Worm (Caenorhabditis elegans) whole organism, L3 larva: Measurements from ENCODE around the gene F09C12.2.

Source experiments
- R02D3.7 ChIP-seq: fragments of 150-350 bp; optimal IDR thresholded peaks from 2 replicates; lab custom pipeline; 2014; ENCODE audit warnings: missing biosample characterization, missing genetic modification characterization
- ZK546.5 ChIP-seq: sonication (generic microtip); optimal IDR thresholded peaks from 2 replicates; lab custom pipeline; 2017; ENCODE audit warnings: missing biosample characterization, missing genetic modification characterization
- aly-2 ChIP-seq: fragments of 150-350 bp; optimal IDR thresholded peaks from 2 replicates; lab custom pipeline; 2014; ENCODE audit warnings: missing biosample characterization, missing genetic modification characterization
- ama-1 ChIP-seq: fragments of 150-350 bp; optimal IDR thresholded peaks from 2 replicates; lab custom pipeline; 2018
- ceh-16 ChIP-seq: sonication (generic microtip); optimal IDR thresholded peaks from 2 replicates; lab custom pipeline; 2017; ENCODE audit warnings: missing biosample characterization, missing genetic modification characterization
- ceh-28 ChIP-seq: fragments of 150-350 bp; optimal IDR thresholded peaks from 2 replicates; lab custom pipeline; 2014; ENCODE audit warnings: missing biosample characterization, missing genetic modification reagents, missing genetic modification characterization
- ceh-82 ChIP-seq: fragments of 150-350 bp; optimal IDR thresholded peaks from 2 replicates; lab custom pipeline; 2014; ENCODE audit warnings: missing biosample characterization, missing genetic modification characterization
- ceh-9 ChIP-seq: sonication (generic microtip); optimal IDR thresholded peaks from 2 replicates; lab custom pipeline; 2018; ENCODE audit warnings: missing biosample characterization, missing genetic modification characterization
- daf-12 ChIP-seq: fragments of 150-350 bp; optimal IDR thresholded peaks from 2 replicates; lab custom pipeline; 2014; ENCODE audit warnings: missing biosample characterization, missing genetic modification reagents, missing genetic modification characterization
- egl-27 ChIP-seq: sonication (generic microtip); optimal IDR thresholded peaks from 4 replicates; lab custom pipeline; 2017; ENCODE audit warnings: missing biosample characterization, missing genetic modification reagents, missing genetic modification characterization
- egl-5 ChIP-seq: fragments of 150-350 bp; optimal IDR thresholded peaks from 2 replicates; lab custom pipeline; 2017; ENCODE audit warnings: missing biosample characterization, missing genetic modification reagents, missing genetic modification characterization, inconsistent platforms
- elt-1 ChIP-seq: fragments of 150-350 bp; optimal IDR thresholded peaks from 2 replicates; lab custom pipeline; 2014; ENCODE audit warnings: missing biosample characterization, missing genetic modification characterization
- elt-2 ChIP-seq: sonication (generic microtip); optimal IDR thresholded peaks from 2 replicates; lab custom pipeline; 2016; ENCODE audit warnings: missing genetic modification reagents, mild to moderate bottlenecking, missing genetic modification characterization, missing compliant biosample characterization
- elt-3 ChIP-seq, 3 experiments: fragments of 150-350 bp in 1 of 3; sonication (generic microtip) in 2 of 3; optimal IDR thresholded peaks; 2 replicates in 2 of 3; 4 replicates in 1 of 3; lab custom pipeline; 2014 to 2017; ENCODE audit warnings: missing biosample characterization in 3 of 3, missing genetic modification characterization in 3 of 3
- eor-1 ChIP-seq, 2 experiments: fragments of 150-350 bp; optimal IDR thresholded peaks; 2 replicates each; lab custom pipeline; 2014 to 2018; ENCODE audit warnings: missing biosample characterization in 2 of 2, missing genetic modification characterization in 2 of 2
- fkh-10 ChIP-seq: sonication (generic microtip); optimal IDR thresholded peaks from 2 replicates; lab custom pipeline; 2017; ENCODE audit warnings: missing biosample characterization, missing genetic modification reagents, missing genetic modification characterization
- fkh-2 ChIP-seq: fragments of 150-350 bp; optimal IDR thresholded peaks from 2 replicates; lab custom pipeline; 2014; ENCODE audit warnings: missing biosample characterization, missing genetic modification reagents, missing genetic modification characterization
- fos-1 ChIP-seq: fragments of 150-350 bp; optimal IDR thresholded peaks from 2 replicates; lab custom pipeline; 2014; ENCODE audit warnings: missing biosample characterization, missing genetic modification characterization
- hmg-11 ChIP-seq: sonication (generic microtip); optimal IDR thresholded peaks from 2 replicates; lab custom pipeline; 2016; ENCODE audit warnings: missing genetic modification characterization, missing compliant biosample characterization
- lin-15B ChIP-seq: fragments of 150-350 bp; optimal IDR thresholded peaks from 2 replicates; lab custom pipeline; 2014; ENCODE audit warnings: missing biosample characterization, missing genetic modification characterization
- lin-39 ChIP-seq: fragments of 150-350 bp; optimal IDR thresholded peaks from 2 replicates; lab custom pipeline; 2018; ENCODE audit warnings: missing biosample characterization, missing genetic modification reagents, missing genetic modification characterization
- mdl-1 ChIP-seq: fragments of 150-350 bp; optimal IDR thresholded peaks from 2 replicates; lab custom pipeline; 2014; ENCODE audit warnings: missing biosample characterization, missing genetic modification characterization
- mml-1 ChIP-seq: fragments of 150-350 bp; sonication (generic microtip); optimal IDR thresholded peaks from 3 replicates; lab custom pipeline; 2014; ENCODE audit warnings: missing biosample characterization, missing genetic modification characterization
- nfya-1 ChIP-seq: sonication (generic microtip); optimal IDR thresholded peaks from 2 replicates; lab custom pipeline; 2017; ENCODE audit warnings: missing genetic modification characterization, mild to moderate bottlenecking, missing compliant biosample characterization, antibody characterized with exemption, moderate library complexity; ENCODE audit not compliant: insufficient read depth
- nhr-11 ChIP-seq: fragments of 150-350 bp; optimal IDR thresholded peaks from 2 replicates; lab custom pipeline; 2014; ENCODE audit warnings: missing biosample characterization, missing genetic modification characterization
- nhr-12 ChIP-seq: fragments of 150-350 bp; optimal IDR thresholded peaks from 2 replicates; lab custom pipeline; 2014; ENCODE audit warnings: missing biosample characterization, missing genetic modification characterization
- nhr-23 ChIP-seq: fragments of 150-350 bp; optimal IDR thresholded peaks from 2 replicates; lab custom pipeline; 2014; ENCODE audit warnings: missing biosample characterization, missing genetic modification reagents, missing genetic modification characterization
- nhr-237 ChIP-seq: fragments of 150-350 bp; optimal IDR thresholded peaks from 2 replicates; lab custom pipeline; 2014; ENCODE audit warnings: missing biosample characterization, missing genetic modification characterization
- nhr-25 ChIP-seq: sonication (generic microtip); optimal IDR thresholded peaks from 2 replicates; lab custom pipeline; 2017; ENCODE audit warnings: missing biosample characterization, missing genetic modification characterization
- nhr-43 ChIP-seq: sonication (generic microtip); optimal IDR thresholded peaks from 2 replicates; lab custom pipeline; 2016; ENCODE audit warnings: mild to moderate bottlenecking, missing genetic modification characterization, missing compliant biosample characterization; ENCODE audit not compliant: poor library complexity, severe bottlenecking
- nhr-67 ChIP-seq: fragments of 150-350 bp; optimal IDR thresholded peaks from 2 replicates; lab custom pipeline; 2014; ENCODE audit warnings: missing biosample characterization, missing genetic modification characterization
- nhr-76 ChIP-seq: fragments of 150-350 bp; sonication (generic microtip); optimal IDR thresholded peaks from 5 replicates; lab custom pipeline; 2014; ENCODE audit warnings: missing biosample characterization, missing genetic modification characterization
- nhr-77 ChIP-seq: fragments of 150-350 bp; optimal IDR thresholded peaks from 2 replicates; lab custom pipeline; 2014; ENCODE audit warnings: missing biosample characterization, missing genetic modification characterization
- pha-4 ChIP-seq: fragments of 150-350 bp; optimal IDR thresholded peaks from 2 replicates; lab custom pipeline; 2014; ENCODE audit warnings: missing biosample characterization, missing genetic modification reagents, missing genetic modification characterization
- pqm-1 ChIP-seq: fragments of 150-350 bp; optimal IDR thresholded peaks from 2 replicates; lab custom pipeline; 2017; ENCODE audit warnings: missing biosample characterization, missing genetic modification characterization, inconsistent platforms
- sea-2 ChIP-seq: fragments of 150-350 bp; sonication (generic microtip); optimal IDR thresholded peaks from 4 replicates; lab custom pipeline; 2014; ENCODE audit warnings: missing biosample characterization, missing genetic modification reagents, missing genetic modification characterization
- skn-1 ChIP-seq: fragments of 150-350 bp; optimal IDR thresholded peaks from 2 replicates; lab custom pipeline; 2014; ENCODE audit warnings: missing biosample characterization, missing genetic modification characterization
- snpc-4 ChIP-seq: fragments of 150-350 bp; optimal IDR thresholded peaks from 2 replicates; lab custom pipeline; 2014; ENCODE audit warnings: missing biosample characterization, missing genetic modification characterization
- tbx-2 ChIP-seq: sonication (generic microtip); optimal IDR thresholded peaks from 2 replicates; lab custom pipeline; 2016; ENCODE audit warnings: mild to moderate bottlenecking, missing genetic modification characterization, missing compliant biosample characterization
- unc-39 ChIP-seq: sonication (generic microtip); optimal IDR thresholded peaks from 4 replicates; lab custom pipeline; 2017; ENCODE audit warnings: missing biosample characterization, missing genetic modification characterization
- unc-62 ChIP-seq: fragments of 150-350 bp; sonication (generic microtip); optimal IDR thresholded peaks from 4 replicates; lab custom pipeline; 2014; ENCODE audit warnings: missing biosample characterization, missing genetic modification reagents, missing genetic modification characterization
- zag-1 ChIP-seq: fragments of 150-350 bp; optimal IDR thresholded peaks from 2 replicates; lab custom pipeline; 2014; ENCODE audit warnings: missing biosample characterization, missing genetic modification characterization
- ztf-11 ChIP-seq: fragments of 150-350 bp; optimal IDR thresholded peaks from 2 replicates; lab custom pipeline; 2014; ENCODE audit warnings: missing biosample characterization, missing genetic modification characterization

F09C12.2 gene

DNA sequence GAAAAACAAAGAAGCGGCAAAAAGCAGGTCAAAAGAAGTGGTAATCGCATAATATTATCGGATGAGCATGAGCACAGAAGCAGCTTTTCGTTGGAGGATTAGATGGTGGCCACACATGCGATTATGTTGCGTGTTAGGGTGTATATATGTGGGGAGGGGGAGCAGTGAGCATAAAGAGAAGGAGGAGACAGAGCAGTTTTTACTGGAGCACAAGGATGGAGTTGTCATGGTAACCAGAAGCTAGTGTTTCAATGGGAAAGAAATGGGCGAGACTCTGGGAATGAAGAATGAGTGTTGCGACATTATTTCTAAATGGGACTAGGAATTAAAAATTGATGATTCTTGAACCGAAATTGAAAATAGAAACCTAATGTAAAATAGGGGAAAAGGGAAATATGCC lies 41.9 kb upstream of the F09C12.2 start, which contains the start of gene C27A2.8:
Gene C27A2.8, minus strand, starts transcription at position 117 of the 400 bp plus-strand sequence.
- TF ChIP-seq ZK546.5 (tag; lab: Kevin White, UChicago) (no peak), fos-1 (no peak)

DNA sequence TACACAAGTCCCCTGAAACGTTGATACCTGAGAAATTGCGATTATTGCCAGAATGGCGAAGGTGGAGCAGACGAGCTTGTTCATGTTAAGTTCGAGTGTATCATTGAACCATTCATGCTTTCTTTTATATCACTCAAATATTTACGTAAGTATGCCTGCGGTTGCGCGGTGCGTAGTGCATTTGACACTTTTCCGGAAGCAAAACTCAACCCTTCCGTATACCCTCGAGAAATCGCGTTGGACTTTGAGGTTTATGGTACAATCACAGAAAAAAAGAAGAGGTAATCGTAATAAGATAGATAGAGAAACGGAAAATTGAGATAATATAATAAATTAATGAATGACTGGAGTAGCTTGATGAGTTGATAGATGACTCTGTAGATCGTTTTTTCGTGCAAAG lies 40.3 kb upstream of the F09C12.2 start, which contains the start of gene idpb-2:
Gene idpb-2, minus strand, starts transcription at position 101 of the 400 bp plus-strand sequence.
- TF ChIP-seq aly-2 = no peak
- no peak for TF ChIP-seq hmg-11 (tag; lab: Kevin White, UChicago)
- no peak for TF ChIP-seq ceh-16
- TF ChIP-seq fos-1 = no peak
- no peak for TF ChIP-seq zag-1 (tag; lab: Kevin White, UChicago)
- TF ChIP-seq egl-5 (tag; lab: Kevin White, UChicago) = no peak
- no peak for TF ChIP-seq unc-39 (tag; lab: Kevin White, UChicago)
- no peak for TF ChIP-seq nhr-76 (tag; lab: Kevin White, UChicago)
- TF ChIP-seq ztf-11 (tag; lab: Kevin White, UChicago) = no peak
- TF ChIP-seq daf-12 (tag; lab: Kevin White, UChicago) = no peak
- TF ChIP-seq eor-1 (tag; optimal IDR thresholded peaks at IDR 0.05; lab: Kevin White, UChicago) = no peak
- no peak for TF ChIP-seq egl-27
- TF ChIP-seq unc-62 = no peak
- no peak for TF ChIP-seq fkh-2 (tag; lab: Kevin White, UChicago)
- no peak for TF ChIP-seq nhr-77 (tag; lab: Kevin White, UChicago)
- no peak for TF ChIP-seq ama-1 (lab: Kevin White, UChicago)
- no peak for TF ChIP-seq sea-2
- TF ChIP-seq nhr-11 = no peak
- no peak for TF ChIP-seq ceh-28 (tag; lab: Kevin White, UChicago)

DNA sequence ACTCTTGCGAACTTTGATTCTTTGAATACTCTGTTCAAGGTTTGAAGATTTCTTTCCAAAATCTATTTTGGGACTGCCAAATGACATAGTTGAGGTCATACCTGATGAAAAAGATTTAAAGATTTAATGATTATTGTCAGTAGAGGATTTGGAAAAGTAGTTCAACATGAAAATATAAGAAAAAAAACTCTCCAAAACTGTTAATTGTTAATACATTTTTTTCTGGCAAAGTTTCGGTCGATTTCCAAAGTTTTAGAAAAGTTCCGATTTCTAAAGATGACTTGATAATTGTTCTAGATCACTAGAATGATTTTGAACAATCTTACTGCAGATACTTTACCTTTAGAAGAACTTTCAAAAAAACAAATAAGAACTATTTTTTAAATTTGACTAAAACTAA lies 38.5 kb upstream of the F09C12.2 start, which contains the start of gene C27A2.7:
Gene C27A2.7, minus strand, starts transcription at position 101 of the 400 bp plus-strand sequence.
- no peak for TF ChIP-seq nhr-12
- TF ChIP-seq nhr-67 (tag; lab: Kevin White, UChicago) = no peak
- no peak for TF ChIP-seq ztf-11 (tag; lab: Kevin White, UChicago)
- TF ChIP-seq nhr-25 (tag; lab: Kevin White, UChicago) = no peak
- TF ChIP-seq elt-3 (tag; optimal IDR thresholded peaks at IDR 0.05; lab: Kevin White, UChicago) = no peak
- TF ChIP-seq tbx-2 = no peak
- TF ChIP-seq mdl-1 = no peak
- TF ChIP-seq lin-39 (tag; lab: Kevin White, UChicago) = no peak
- TF ChIP-seq elt-2 (tag; lab: Kevin White, UChicago) = no peak
- no peak for TF ChIP-seq fkh-10 (GFP tag; lab: Kevin White, UChicago)
- no peak for TF ChIP-seq eor-1 (tag; optimal IDR thresholded peaks at IDR 0.05; lab: Kevin White, UChicago)
- no peak for TF ChIP-seq ceh-9 (tag; lab: Kevin White, UChicago)
- no peak for TF ChIP-seq nhr-23

DNA sequence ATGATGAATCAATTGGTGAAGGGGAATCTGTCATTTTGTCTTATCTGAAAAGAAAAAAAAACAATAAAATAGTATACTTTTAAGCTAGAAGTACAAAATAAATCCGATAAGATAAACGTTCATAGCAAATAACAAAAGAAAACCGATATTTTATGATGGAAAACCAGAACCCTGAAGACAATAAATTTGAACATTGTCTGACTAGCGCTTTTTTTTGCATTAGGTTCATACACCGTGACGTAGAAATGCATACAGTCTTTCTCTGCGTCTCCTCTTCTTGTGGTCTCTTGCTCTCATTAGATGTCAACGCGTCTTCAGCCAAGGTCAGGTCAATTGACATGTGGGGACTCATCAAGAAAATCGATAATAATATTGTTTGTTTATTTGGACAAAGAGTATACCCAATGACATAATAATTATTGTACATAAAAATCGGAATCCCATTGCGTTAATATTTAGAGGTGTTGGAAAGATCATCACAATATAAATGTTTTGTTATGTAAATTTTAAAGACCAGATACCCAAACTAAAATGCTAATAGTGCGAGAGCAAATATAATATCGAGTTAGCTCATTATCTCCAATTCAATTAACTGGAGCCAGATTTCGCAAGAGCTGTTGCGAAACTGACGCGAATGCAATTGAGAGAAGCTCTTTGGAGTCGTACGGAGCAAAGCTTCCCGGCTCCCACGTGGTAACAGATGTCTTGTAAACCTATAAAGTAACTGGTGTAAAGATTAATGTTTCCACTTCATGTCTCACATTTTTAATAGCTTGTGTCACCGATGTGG lies 28.5 kb upstream of the F09C12.2 start, which contains the start of gene dsh-2:
Gene dsh-2, minus strand, starts transcription at position 51 of the 790 bp plus-strand sequence.
- no peak for TF ChIP-seq zag-1 (tag; lab: Kevin White, UChicago)
- peak; percentile 37 for TF ChIP-seq nhr-43
- no peak for TF ChIP-seq elt-1
- no peak for TF ChIP-seq fkh-2 (tag; lab: Kevin White, UChicago)
- no peak for TF ChIP-seq elt-3 (tag; optimal IDR thresholded peaks at IDR 0.05; lab: Kevin White, UChicago)
- TF ChIP-seq tbx-2 = no peak
- no peak for TF ChIP-seq nhr-77 (tag; lab: Kevin White, UChicago)
- no peak for TF ChIP-seq ceh-9 (tag; lab: Kevin White, UChicago)
- no peak for TF ChIP-seq ceh-16
- no peak for TF ChIP-seq ztf-11 (tag; lab: Kevin White, UChicago)
- peak; percentile 42 for TF ChIP-seq hmg-11 (tag; lab: Kevin White, UChicago)
- peak; percentile 72 for TF ChIP-seq ceh-28 (tag; lab: Kevin White, UChicago)
- no peak for TF ChIP-seq lin-39 (tag; lab: Kevin White, UChicago)
- no peak for TF ChIP-seq R02D3.7 (tag; lab: Kevin White, UChicago)
- TF ChIP-seq nhr-12 = no peak
- TF ChIP-seq nhr-76 (tag; lab: Kevin White, UChicago) = no peak
- TF ChIP-seq ama-1 (lab: Kevin White, UChicago) = no peak
- TF ChIP-seq aly-2 = peak; percentile 26
- peak; percentile 65 for TF ChIP-seq nfya-1 (tag; lab: Kevin White, UChicago)
- no peak for TF ChIP-seq unc-39 (tag; lab: Kevin White, UChicago)
- peak; percentile 86 for TF ChIP-seq pha-4
- TF ChIP-seq pqm-1 = peak; percentile 49
- TF ChIP-seq ceh-82 = no peak
- TF ChIP-seq mml-1 (tag; lab: Kevin White, UChicago) = no peak
- no peak for TF ChIP-seq nhr-67 (tag; lab: Kevin White, UChicago)
- TF ChIP-seq egl-5 (tag; lab: Kevin White, UChicago) = no peak
- TF ChIP-seq lin-15B (tag; lab: Kevin White, UChicago) = peak; percentile 53
- no peak for TF ChIP-seq fkh-10 (GFP tag; lab: Kevin White, UChicago)
- no peak for TF ChIP-seq unc-62
- TF ChIP-seq snpc-4 (tag; lab: Kevin White, UChicago) = peak; percentile 31
- peak; percentile 11 for TF ChIP-seq egl-27
- no peak for TF ChIP-seq nhr-237 (tag; lab: Kevin White, UChicago)
- no peak for TF ChIP-seq eor-1 (tag; optimal IDR thresholded peaks at IDR 0.05; lab: Kevin White, UChicago)
- no peak for TF ChIP-seq fos-1
- peak; percentile 84 for TF ChIP-seq elt-2 (tag; lab: Kevin White, UChicago)
- TF ChIP-seq skn-1 (tag; lab: Kevin White, UChicago) = no peak
